Worm (Caenorhabditis elegans): ENCODE measurements around the gene str-148.
A peak's percentile ranks its signal among the peaks of the same experiment; 100 is the strongest.

The str-148 gene

ce11 chrII:1084899-1085298 lies 39.1 kb downstream of the str-148 start (continued):
- TF ChIP-seq ceh-9 (tag; optimal IDR thresholded peaks at IDR 0.05) (no peak), nhr-25 (tag; optimal IDR thresholded peaks at IDR 0.05) (no peak), fkh-10 (GFP tag; optimal IDR thresholded peaks at IDR 0.05) (no peak), nhr-67 (tag; optimal IDR thresholded peaks at IDR 0.05) (no peak), nhr-28 (tag; optimal IDR thresholded peaks at IDR 0.05) (no peak)

- TF ChIP-seq eor-1 (tag; optimal IDR thresholded peaks at IDR 0.05) = no peak
- TF ChIP-seq fkh-2 (tag; optimal IDR thresholded peaks at IDR 0.05) = no peak
- TF ChIP-seq ZK546.5 (tag; optimal IDR thresholded peaks at IDR 0.05) = no peak
- TF ChIP-seq ztf-11 (tag; optimal IDR thresholded peaks at IDR 0.05) = no peak
- TF ChIP-seq elt-2 (tag; optimal IDR thresholded peaks at IDR 0.05) = no peak
- TF ChIP-seq nfya-1 (tag; optimal IDR thresholded peaks at IDR 0.05; ENCODE audit: insufficient read depth) = no peak
- TF ChIP-seq lin-39 (tag; optimal IDR thresholded peaks at IDR 0.05) = no peak
- TF ChIP-seq nhr-77 (tag; optimal IDR thresholded peaks at IDR 0.05) = no peak
- TF ChIP-seq sea-2 (GFP tag; optimal IDR thresholded peaks at IDR 0.05) = no peak
- TF ChIP-seq pqm-1 (tag; optimal IDR thresholded peaks at IDR 0.05) = no peak
- TF ChIP-seq unc-39 (tag; optimal IDR thresholded peaks at IDR 0.05) = no peak
These were observed 39.8 kb downstream of the str-148 start for ce11 chrII:1085546-1085945.

ce11 chrII:1086479-1086878 lies 40.7 kb downstream of the str-148 start:
- no peak for TF ChIP-seq aly-2 (tag; optimal IDR thresholded peaks at IDR 0.05)
- TF ChIP-seq mdl-1 (tag; optimal IDR thresholded peaks at IDR 0.05) = no peak
- TF ChIP-seq fkh-2 (tag; optimal IDR thresholded peaks at IDR 0.05) = no peak
- no peak for TF ChIP-seq nhr-76 (tag; optimal IDR thresholded peaks at IDR 0.05)
- TF ChIP-seq jun-1 (tag; optimal IDR thresholded peaks at IDR 0.05) = no peak
- no peak for TF ChIP-seq pqm-1 (tag; optimal IDR thresholded peaks at IDR 0.05)
- no peak for TF ChIP-seq nhr-67 (tag; optimal IDR thresholded peaks at IDR 0.05)
- no peak for TF ChIP-seq fos-1 (tag; optimal IDR thresholded peaks at IDR 0.05)
- TF ChIP-seq daf-12 (tag; optimal IDR thresholded peaks at IDR 0.05) = no peak
- TF ChIP-seq ama-1 (optimal IDR thresholded peaks at IDR 0.05) = no peak
- TF ChIP-seq nhr-25 (tag; optimal IDR thresholded peaks at IDR 0.05) = no peak
- no peak for TF ChIP-seq sea-2 (GFP tag; optimal IDR thresholded peaks at IDR 0.05)
- no peak for TF ChIP-seq nhr-43 (tag; optimal IDR thresholded peaks at IDR 0.05; ENCODE audit: poor library complexity, severe bottlenecking)
- peak; percentile 10 for TF ChIP-seq pha-4 (tag; optimal IDR thresholded peaks at IDR 0.05)
- TF ChIP-seq elt-2 (tag; optimal IDR thresholded peaks at IDR 0.05) = no peak
- TF ChIP-seq ceh-82 (tag; optimal IDR thresholded peaks at IDR 0.05) = no peak
- no peak for TF ChIP-seq ZK546.5 (tag; optimal IDR thresholded peaks at IDR 0.05)
- no peak for TF ChIP-seq snpc-4 (tag; optimal IDR thresholded peaks at IDR 0.05)
- TF ChIP-seq egl-27 (tag; optimal IDR thresholded peaks at IDR 0.05) = no peak
- TF ChIP-seq egl-5 (tag; optimal IDR thresholded peaks at IDR 0.05) = peak; percentile 19
- no peak for TF ChIP-seq elt-1 (tag; optimal IDR thresholded peaks at IDR 0.05)
- TF ChIP-seq nhr-23 (tag; optimal IDR thresholded peaks at IDR 0.05) = peak; percentile 5
- no peak for TF ChIP-seq ceh-16 (tag; optimal IDR thresholded peaks at IDR 0.05)
- peak; percentile 15 for TF ChIP-seq nfya-1 (tag; optimal IDR thresholded peaks at IDR 0.05; ENCODE audit: insufficient read depth)
- no peak for TF ChIP-seq ceh-28 (tag; optimal IDR thresholded peaks at IDR 0.05)
- TF ChIP-seq eor-1 (tag; optimal IDR thresholded peaks at IDR 0.05) = no peak

DNA sequence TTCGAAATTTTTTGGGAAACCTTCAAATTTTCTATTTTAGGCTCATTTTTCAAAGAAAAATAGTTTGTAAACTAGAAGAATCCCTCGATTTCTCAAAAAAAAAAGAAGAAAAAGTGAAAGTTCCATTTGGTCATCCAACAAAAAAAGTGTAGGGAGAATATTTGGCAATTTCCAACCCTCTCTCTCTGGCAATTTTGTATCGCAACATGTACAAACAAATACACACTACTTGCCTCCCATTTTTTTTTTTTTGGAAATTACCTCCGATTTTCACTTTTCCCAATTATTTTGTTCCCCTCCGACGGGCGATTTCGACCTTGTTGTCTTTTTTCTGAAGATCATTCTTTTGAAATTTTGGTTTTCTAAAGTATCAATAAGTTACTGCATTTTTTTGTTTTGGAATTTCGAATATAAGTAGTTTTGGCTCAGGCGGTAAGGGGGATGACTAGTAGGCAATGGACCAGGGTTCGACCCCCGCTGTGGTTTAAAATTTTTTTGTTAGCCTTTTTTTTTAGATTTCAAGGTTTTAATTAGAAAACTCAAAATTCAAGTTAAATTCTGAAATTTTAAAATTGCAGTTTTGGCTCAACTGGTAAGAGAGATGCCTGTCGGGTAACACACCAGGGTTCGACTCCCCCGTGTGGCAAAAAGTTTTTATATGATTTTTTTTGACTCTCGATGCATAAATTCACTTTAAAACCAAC lies 42.9 kb downstream of the str-148 start:
- no peak for TF ChIP-seq elt-2 (tag; optimal IDR thresholded peaks at IDR 0.05)
- TF ChIP-seq nhr-67 (tag; optimal IDR thresholded peaks at IDR 0.05) = no peak
- TF ChIP-seq mdl-1 (tag; optimal IDR thresholded peaks at IDR 0.05) = no peak
- TF ChIP-seq R02D3.7 (tag; optimal IDR thresholded peaks at IDR 0.05) = no peak
- TF ChIP-seq ztf-11 (tag; optimal IDR thresholded peaks at IDR 0.05) = no peak
- TF ChIP-seq ceh-82 (tag; optimal IDR thresholded peaks at IDR 0.05) = no peak
- no peak for TF ChIP-seq nfya-1 (tag; optimal IDR thresholded peaks at IDR 0.05; ENCODE audit: insufficient read depth)
- TF ChIP-seq daf-12 (tag; optimal IDR thresholded peaks at IDR 0.05) = no peak
- no peak for TF ChIP-seq lin-39 (tag; optimal IDR thresholded peaks at IDR 0.05)
- TF ChIP-seq fkh-2 (tag; optimal IDR thresholded peaks at IDR 0.05) = no peak

DNA sequence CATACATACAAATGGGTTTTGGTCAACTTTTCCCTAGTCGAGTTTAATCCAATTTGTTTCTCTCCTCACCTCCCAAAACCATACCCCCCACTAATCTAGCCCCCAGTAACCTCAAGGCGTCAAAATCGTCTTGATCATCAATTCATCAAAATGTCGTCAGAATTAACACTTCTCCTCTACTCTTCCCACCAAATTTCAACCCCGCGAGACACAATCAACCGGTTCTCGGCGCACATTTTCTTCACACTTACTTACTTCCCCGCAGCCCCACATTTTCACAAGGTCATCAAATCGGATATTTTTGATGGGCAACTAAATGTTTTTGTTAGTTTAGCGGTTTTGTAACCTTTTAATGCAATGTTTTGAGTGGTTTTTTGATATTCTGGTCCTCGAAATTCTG lies 45.0 kb downstream of the str-148 start:
- TF ChIP-seq lsy-12 (tag; optimal IDR thresholded peaks at IDR 0.05) (no peak), nhr-23 (tag; optimal IDR thresholded peaks at IDR 0.05) (peak; percentile 26), elt-2 (tag; optimal IDR thresholded peaks at IDR 0.05) (no peak), elt-1 (tag; optimal IDR thresholded peaks at IDR 0.05) (no peak), nhr-76 (tag; optimal IDR thresholded peaks at IDR 0.05) (no peak), lin-15B (tag; optimal IDR thresholded peaks at IDR 0.05) (no peak), unc-62 (GFP tag; optimal IDR thresholded peaks at IDR 0.05) (no peak), nhr-25 (tag; optimal IDR thresholded peaks at IDR 0.05) (peak; percentile 68), elt-3 (tag; optimal IDR thresholded peaks at IDR 0.05) (no peak), fos-1 (tag; optimal IDR thresholded peaks at IDR 0.05) (no peak)

Measured in whole organism, L3 larva.